ENCODE assay signal across 2 fruit fly cellular contexts in the genomic region with DNA sequence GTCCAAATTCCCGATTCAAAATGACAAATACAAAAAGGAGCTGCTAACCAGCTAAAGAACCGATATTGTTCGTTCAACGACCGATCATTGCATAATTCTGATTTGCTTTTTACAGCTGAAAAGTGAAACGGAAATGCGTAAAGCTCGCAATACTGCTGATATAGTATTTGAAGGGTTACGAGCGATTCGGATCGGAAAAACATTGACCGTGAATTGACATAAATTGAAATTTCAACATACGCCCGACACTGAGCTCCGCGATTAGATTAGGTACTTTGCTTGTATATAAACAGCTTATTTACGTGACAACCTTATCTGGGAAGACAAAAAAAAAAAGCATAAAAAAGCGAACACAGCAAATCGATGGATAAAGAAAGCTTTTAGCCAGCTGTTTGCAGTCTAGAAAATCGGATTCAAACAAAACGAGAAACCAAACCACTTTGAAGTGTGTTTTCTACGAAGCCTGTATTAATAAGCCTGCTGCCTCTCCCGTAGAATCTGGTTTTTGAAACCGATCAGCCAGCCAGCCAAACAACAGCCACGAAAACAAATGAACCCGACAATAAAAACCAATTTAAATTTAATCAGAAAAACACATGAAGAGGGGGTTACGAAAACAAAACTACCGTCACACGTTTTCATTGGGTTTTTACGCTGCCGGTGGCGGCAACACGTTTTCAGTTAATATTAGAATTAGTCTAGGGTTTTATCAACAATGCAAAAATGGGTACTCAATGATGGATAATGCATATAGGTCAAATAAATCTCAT.
TF ChIP-seq lines count a peak whose summit lies in the region.

No protein-coding gene starts in this region.

TF ChIP-seq in whole organism, adult, 20 proteins besides CTCF, POLR2A, EP300 and RAD21 (continued from another document):
- no peak for TF ChIP-seq CG14711 (tag; optimal IDR thresholded peaks at IDR 0.05; lab: Kevin White, UChicago)

TF ChIP-seq in whole organism, embryonic, 481 proteins besides CTCF, POLR2A, EP300 and RAD21 (continued from another document):
- no peak for TF ChIP-seq Eip74EF (GFP tag; optimal IDR thresholded peaks at IDR 0.05; lab: Kevin White, UChicago)
- peak; percentile 16 for TF ChIP-seq CG12769 (tag; optimal IDR thresholded peaks at IDR 0.05; lab: Kevin White, UChicago)
- TF ChIP-seq CG34376 (GFP tag; optimal IDR thresholded peaks at IDR 0.05; lab: Kevin White, UChicago): peak; percentile 84
- TF ChIP-seq Dad (GFP tag; optimal IDR thresholded peaks at IDR 0.05; lab: Kevin White, UChicago): no peak
- no peak for TF ChIP-seq HLH4C (GFP tag; IDR thresholded peaks at IDR 0.05; lab: Robert Waterston, UW; ENCODE audit: partially characterized antibody)
- TF ChIP-seq CG9817 (tag; optimal IDR thresholded peaks at IDR 0.05; lab: Kevin White, UChicago): no peak
- TF ChIP-seq Lhr (GFP tag; optimal IDR thresholded peaks at IDR 0.05; lab: Kevin White, UChicago): no peak
- peak; percentile 17 for TF ChIP-seq lab (GFP tag; optimal IDR thresholded peaks at IDR 0.05; lab: Kevin White, UChicago)
- no peak for TF ChIP-seq bcd (GFP tag; optimal IDR thresholded peaks at IDR 0.05; lab: Kevin White, UChicago)
- TF ChIP-seq Pdp1 (GFP tag; optimal IDR thresholded peaks at IDR 0.05; lab: Kevin White, UChicago): peak in 1 of 2 experiments; percentile 96
- TF ChIP-seq Fer1 (GFP tag; optimal IDR thresholded peaks at IDR 0.05; lab: Kevin White, UChicago): peak; percentile 16
- TF ChIP-seq grn (GFP tag; optimal IDR thresholded peaks at IDR 0.05; lab: Kevin White, UChicago): peak; percentile 67
- no peak for TF ChIP-seq cad (GFP tag; optimal IDR thresholded peaks at IDR 0.05; lab: Kevin White, UChicago)
- TF ChIP-seq CG13894 (tag; optimal IDR thresholded peaks at IDR 0.05; lab: Kevin White, UChicago): peak; percentile 50
- peak; percentile 17 for TF ChIP-seq CG13296 (GFP tag; optimal IDR thresholded peaks at IDR 0.05; lab: Kevin White, UChicago)
- 0 out of 2 replicates have a peak, but pooled peaks have one; percentile 65 for TF ChIP-seq Awh (GFP tag; IDR thresholded peaks at IDR 0.05; lab: Robert Waterston, UW)
- TF ChIP-seq ERR (GFP tag; optimal IDR thresholded peaks at IDR 0.05; lab: Kevin White, UChicago): no peak
- TF ChIP-seq NfI (GFP tag; optimal IDR thresholded peaks at IDR 0.05; lab: Kevin White, UChicago): no peak
- peak; percentile 30 for TF ChIP-seq Deaf1 (tag; optimal IDR thresholded peaks at IDR 0.05; lab: Kevin White, UChicago)
- TF ChIP-seq cwo (GFP tag; optimal IDR thresholded peaks at IDR 0.05; lab: Kevin White, UChicago): peak; percentile 82
- peak; percentile 47 for TF ChIP-seq oc (tag; optimal IDR thresholded peaks at IDR 0.05; lab: Kevin White, UChicago)
- no peak for TF ChIP-seq scrt (GFP tag; optimal IDR thresholded peaks at IDR 0.05; lab: Kevin White, UChicago)
- TF ChIP-seq Hand (GFP tag; optimal IDR thresholded peaks at IDR 0.05; lab: Kevin White, UChicago): no peak
- peak; percentile 57 for TF ChIP-seq pfk (GFP tag; optimal IDR thresholded peaks at IDR 0.05; lab: Kevin White, UChicago)
- no peak for TF ChIP-seq CG1647 (GFP tag; optimal IDR thresholded peaks at IDR 0.05; lab: Kevin White, UChicago)
- TF ChIP-seq Dip3 (GFP tag; optimal IDR thresholded peaks at IDR 0.05; lab: Kevin White, UChicago): no peak
- TF ChIP-seq BtbVII (GFP tag; optimal IDR thresholded peaks at IDR 0.05; lab: Kevin White, UChicago): peak; percentile 32
- TF ChIP-seq sug (tag; optimal IDR thresholded peaks at IDR 0.05; lab: Kevin White, UChicago): peak; percentile 41
